Fruit fly (Drosophila melanogaster) whole organism, pupa: Measurements from ENCODE around the gene CG33003.

Experiments used
- CG13204 ChIP-seq: fragments of 200-800 bp; sonication (Bioruptor generic); optimal IDR thresholded peaks from 2 replicates; lab custom pipeline; 2018; ENCODE audit warnings: missing biosample characterization, mild to moderate bottlenecking, missing genetic modification characterization, moderate library complexity
- CG14655 ChIP-seq: fragments of 200-800 bp; sonication (Bioruptor generic); optimal IDR thresholded peaks from 3 replicates; lab custom pipeline; 2017; ENCODE audit warnings: mild to moderate bottlenecking, missing biosample characterization, missing genetic modification reagents, missing genetic modification characterization
- CG17806 ChIP-seq: fragments of 200-800 bp; sonication (Bioruptor generic); optimal IDR thresholded peaks from 2 replicates; lab custom pipeline; 2018; ENCODE audit warnings: missing biosample characterization, mild to moderate bottlenecking, missing genetic modification characterization, moderate library complexity
- CG32121 ChIP-seq: fragments of 200-800 bp; sonication (Bioruptor generic); IDR thresholded peaks from 2 replicates; pipeline ENCODE4 v1.3.6; 2022; ENCODE audit warnings: missing biosample characterization, missing genetic modification characterization
- CG34367 ChIP-seq: fragments of 200-800 bp; sonication (Bioruptor generic); optimal IDR thresholded peaks from 2 replicates; lab custom pipeline; 2018; ENCODE audit warnings: missing biosample characterization, mild to moderate bottlenecking, missing genetic modification characterization
- CG8159 ChIP-seq: fragments of 200-800 bp; sonication (Bioruptor generic); optimal IDR thresholded peaks from 3 replicates; lab custom pipeline; 2018; ENCODE audit warnings: missing biosample characterization, mild to moderate bottlenecking, missing genetic modification characterization, moderate library complexity
- CG8301 ChIP-seq: fragments of 200-800 bp; sonication (Bioruptor generic); optimal IDR thresholded peaks from 2 replicates; lab custom pipeline; 2018; ENCODE audit warnings: missing biosample characterization, mild to moderate bottlenecking, missing genetic modification characterization
- CG9948 ChIP-seq: fragments of 200-800 bp; sonication (Bioruptor generic); optimal IDR thresholded peaks from 2 replicates; lab custom pipeline; 2018; ENCODE audit warnings: missing biosample characterization, mild to moderate bottlenecking, missing genetic modification characterization, moderate library complexity
- D1 ChIP-seq: fragments of 200-800 bp; sonication (Bioruptor generic); optimal IDR thresholded peaks from 2 replicates; lab custom pipeline; 2018; ENCODE audit warnings: missing biosample characterization, mild to moderate bottlenecking, missing genetic modification characterization, moderate library complexity
- Ets98B ChIP-seq: fragments of 200-800 bp; sonication (Bioruptor generic); IDR thresholded peaks from 2 replicates; pipeline ENCODE4 v1.3.6; 2022; ENCODE audit warnings: missing biosample characterization, missing genetic modification characterization
- Pif1B ChIP-seq: fragments of 200-800 bp; sonication (Bioruptor generic); optimal IDR thresholded peaks from 3 replicates; lab custom pipeline; 2016; ENCODE audit warnings: missing biosample characterization, missing genetic modification characterization
- Snoo ChIP-seq: fragments of 200-800 bp; sonication (Bioruptor generic); optimal IDR thresholded peaks from 3 replicates; lab custom pipeline; 2017; ENCODE audit warnings: missing biosample characterization, mild to moderate bottlenecking, missing genetic modification characterization, inconsistent platforms
- gl ChIP-seq: fragments of 200-800 bp; sonication (Bioruptor generic); optimal IDR thresholded peaks from 2 replicates; lab custom pipeline; 2018; ENCODE audit warnings: missing biosample characterization, mild to moderate bottlenecking, missing genetic modification characterization

dm6 chr2L:4378380-4378779, 22.4 kb upstream of the CG33003 start:
- no peak for TF ChIP-seq D1 (tag; lab: Kevin White, UChicago)
- no peak for TF ChIP-seq Pif1B (GFP tag; lab: Kevin White, UChicago)
- no peak for TF ChIP-seq CG8301
- TF ChIP-seq CG14655 (GFP tag; lab: Kevin White, UChicago): no peak
- no peak for TF ChIP-seq Snoo (tag; lab: Kevin White, UChicago)
- TF ChIP-seq CG32121 (GFP tag; lab: Robert Waterston, UW): no peak
- TF ChIP-seq CG17806: no peak
- no peak for TF ChIP-seq CG34367 (tag; lab: Kevin White, UChicago)
- TF ChIP-seq gl (tag; lab: Kevin White, UChicago): no peak
- no peak for TF ChIP-seq CG9948 (tag; lab: Kevin White, UChicago)
- no peak for TF ChIP-seq CG13204 (GFP tag; lab: Kevin White, UChicago)
- TF ChIP-seq CG8159 (tag; lab: Kevin White, UChicago): no peak
- no peak for TF ChIP-seq Ets98B (GFP tag; lab: Robert Waterston, UW)
